Worm (Caenorhabditis elegans) whole organism, L4 larva: Measurements from ENCODE around the gene T11F8.5.

ENCODE experiments used
- D1046.2 ChIP-seq: fragments of 200-800 bp; sonication (Bioruptor generic); IDR thresholded peaks from 2 replicates; pipeline ENCODE4 v1.3.6; 2022; ENCODE audit warnings: missing genetic modification characterization, missing compliant biosample characterization
- F10B5.3 ChIP-seq: sonication (generic microtip); optimal IDR thresholded peaks from 2 replicates; lab custom pipeline; 2016; ENCODE audit warnings: mild to moderate bottlenecking, missing genetic modification characterization, missing compliant biosample characterization
- Y105C5A.15 ChIP-seq: fragments of 200-800 bp; sonication (Bioruptor generic); IDR thresholded peaks from 2 replicates; pipeline ENCODE4 v1.3.6; 2022; ENCODE audit warnings: missing genetic modification characterization, missing compliant biosample characterization
- aly-2 ChIP-seq: sonication (generic microtip); optimal IDR thresholded peaks from 2 replicates; lab custom pipeline; 2018; ENCODE audit warnings: missing biosample characterization, missing genetic modification characterization
- ama-1 ChIP-seq: fragments of 150-350 bp; optimal IDR thresholded peaks from 2 replicates; lab custom pipeline; 2014; ENCODE audit warnings: inconsistent platforms, mixed read lengths
- ceh-20 ChIP-seq: fragments of 200-800 bp; sonication (Bioruptor generic); IDR thresholded peaks from 2 replicates; pipeline ENCODE4 v1.3.6; 2022; ENCODE audit warnings: missing genetic modification reagents, missing genetic modification characterization, missing compliant biosample characterization
- ceh-32 ChIP-seq: sonication (generic microtip); optimal IDR thresholded peaks from 2 replicates; lab custom pipeline; 2016; ENCODE audit warnings: mild to moderate bottlenecking, missing genetic modification characterization, missing compliant biosample characterization; ENCODE audit not compliant: poor library complexity
- ceh-62 ChIP-seq: sonication (generic microtip); optimal IDR thresholded peaks from 2 replicates; lab custom pipeline; 2017; ENCODE audit warnings: missing biosample characterization, missing genetic modification characterization
- ceh-82 ChIP-seq: sonication (generic microtip); optimal IDR thresholded peaks from 2 replicates; lab custom pipeline; 2017; ENCODE audit warnings: missing biosample characterization, missing genetic modification characterization
- daf-16 ChIP-seq, 3 experiments: sonication (generic microtip); optimal IDR thresholded peaks; 2 replicates each; lab custom pipeline; 2016 to 2017; ENCODE audit warnings: missing genetic modification characterization in 3 of 3, missing genetic modification reagents in 3 of 3, mild to moderate bottlenecking in 2 of 3, missing compliant biosample characterization in 2 of 3, missing biosample characterization in 1 of 3, moderate library complexity in 1 of 3
- dmd-9 ChIP-seq: fragments of 200-800 bp; sonication (Bioruptor generic); IDR thresholded peaks from 2 replicates; pipeline ENCODE4 v1.3.6; 2022; ENCODE audit warnings: missing genetic modification reagents, missing genetic modification characterization, missing compliant biosample characterization
- duxl-1 ChIP-seq: sonication (generic microtip); optimal IDR thresholded peaks from 2 replicates; lab custom pipeline; 2016; ENCODE audit warnings: mild to moderate bottlenecking, missing genetic modification characterization, moderate library complexity, missing compliant biosample characterization; ENCODE audit not compliant: poor library complexity
- fkh-10 ChIP-seq: fragments of 150-350 bp; optimal IDR thresholded peaks from 2 replicates; lab custom pipeline; 2014; ENCODE audit warnings: missing biosample characterization, missing genetic modification reagents, missing genetic modification characterization
- gei-8 ChIP-seq: fragments of 200-800 bp; sonication (Bioruptor generic); optimal IDR thresholded peaks from 2 replicates; lab custom pipeline; 2018; ENCODE audit warnings: mild to moderate bottlenecking, missing genetic modification characterization, missing compliant biosample characterization
- hif-1 ChIP-seq, 2 experiments: sonication (generic microtip); optimal IDR thresholded peaks; 2 replicates each; lab custom pipeline; 2016 to 2017; ENCODE audit warnings: missing compliant biosample characterization in 2 of 2, missing genetic modification characterization in 2 of 2, missing genetic modification reagents in 2 of 2, missing genotype in 2 of 2, mild to moderate bottlenecking in 1 of 2
- hmg-1.1 ChIP-seq: fragments of 200-800 bp; sonication (Bioruptor generic); IDR thresholded peaks from 2 replicates; pipeline ENCODE4 v1.3.6; 2022; ENCODE audit warnings: missing genetic modification reagents, missing genetic modification characterization, missing compliant biosample characterization
- lim-7 ChIP-seq: fragments of 200-800 bp; sonication (Bioruptor generic); IDR thresholded peaks from 2 replicates; pipeline ENCODE4 v1.3.6; 2022; ENCODE audit warnings: missing genetic modification characterization, missing compliant biosample characterization
- lin-15B ChIP-seq: fragments of 150-350 bp; sonication (generic microtip); optimal IDR thresholded peaks from 3 replicates; lab custom pipeline; 2014; ENCODE audit warnings: missing biosample characterization, missing genetic modification characterization
- lin-29 ChIP-seq: fragments of 200-800 bp; sonication (Bioruptor generic); IDR thresholded peaks from 2 replicates; pipeline ENCODE4 v1.3.6; 2022; ENCODE audit warnings: missing genetic modification reagents, missing genetic modification characterization, missing compliant biosample characterization
- lsy-2 ChIP-seq, 2 experiments: fragments of 150-350 bp in 1 of 2; sonication (generic microtip) in 1 of 2; optimal IDR thresholded peaks; 2 replicates each; lab custom pipeline; 2014 to 2017; ENCODE audit warnings: missing biosample characterization in 2 of 2, missing genetic modification characterization in 2 of 2
- madf-5 ChIP-seq, 2 experiments: fragments of 200-800 bp; sonication (Bioruptor generic); IDR thresholded peaks; 2 replicates each; pipeline ENCODE4 v1.3.6; 2022; ENCODE audit warnings: missing compliant biosample characterization in 2 of 2, missing genetic modification characterization in 2 of 2
- madf-9 ChIP-seq: fragments of 200-800 bp; sonication (Bioruptor generic); conservative IDR thresholded peaks from 2 replicates; pipeline ENCODE4 v1.3.6; 2022; ENCODE audit warnings: missing genetic modification reagents, missing genetic modification characterization, missing compliant biosample characterization
- mdt-29 ChIP-seq: fragments of 200-800 bp; sonication (Bioruptor generic); IDR thresholded peaks from 2 replicates; pipeline ENCODE4 v1.3.6; 2022; ENCODE audit warnings: missing genetic modification reagents, missing genetic modification characterization, missing compliant biosample characterization
- mxl-2 ChIP-seq: fragments of 200-800 bp; sonication (Bioruptor generic); conservative IDR thresholded peaks from 2 replicates; pipeline ENCODE4 v1.3.6; 2022; ENCODE audit warnings: missing genetic modification reagents, missing genetic modification characterization, missing compliant biosample characterization
- nhr-10 ChIP-seq: fragments of 150-350 bp; optimal IDR thresholded peaks from 2 replicates; lab custom pipeline; 2014; ENCODE audit warnings: missing biosample characterization, missing genetic modification characterization
- nhr-102 ChIP-seq: sonication (generic microtip); optimal IDR thresholded peaks from 2 replicates; lab custom pipeline; 2016; ENCODE audit warnings: mild to moderate bottlenecking, missing genetic modification characterization, moderate library complexity, missing compliant biosample characterization
- nhr-25 ChIP-seq: sonication (generic microtip); optimal IDR thresholded peaks from 2 replicates; lab custom pipeline; 2017; ENCODE audit warnings: missing genetic modification characterization, mild to moderate bottlenecking, missing compliant biosample characterization, antibody characterized with exemption, moderate library complexity, borderline replicate concordance; ENCODE audit not compliant: insufficient read depth
- nhr-42 ChIP-seq: fragments of 200-800 bp; sonication (Bioruptor generic); IDR thresholded peaks from 2 replicates; pipeline ENCODE4 v1.3.6; 2022; ENCODE audit warnings: missing genetic modification characterization, missing compliant biosample characterization
- nhr-76 ChIP-seq: fragments of 150-350 bp; optimal IDR thresholded peaks from 2 replicates; lab custom pipeline; 2014; ENCODE audit warnings: missing biosample characterization, missing genetic modification characterization
- pha-4 ChIP-seq, 2 experiments: fragments of 150-350 bp in 1 of 2; fragments of 200-800 bp in 1 of 2; sonication (Bioruptor generic) in 1 of 2; IDR thresholded peaks in 1 of 2; optimal IDR thresholded peaks in 1 of 2; 2 replicates each; pipeline versions ENCODE4 v1.3.6 to Lab custom; 2014 to 2022; ENCODE audit warnings: missing genetic modification characterization in 2 of 2, missing genetic modification reagents in 2 of 2, missing biosample characterization in 1 of 2, missing compliant biosample characterization in 1 of 2
- php-3 ChIP-seq: fragments of 200-800 bp; sonication (Bioruptor generic); IDR thresholded peaks from 2 replicates; pipeline ENCODE4 v1.3.6; 2022; ENCODE audit warnings: missing genetic modification reagents, missing genetic modification characterization, missing compliant biosample characterization
- sdz-12 ChIP-seq: fragments of 200-800 bp; sonication (Bioruptor generic); optimal IDR thresholded peaks from 2 replicates; lab custom pipeline; 2018; ENCODE audit warnings: mild to moderate bottlenecking, missing genetic modification characterization, missing compliant biosample characterization
- set-16 ChIP-seq: fragments of 200-800 bp; sonication (Bioruptor generic); IDR thresholded peaks from 2 replicates; pipeline ENCODE4 v1.3.6; 2022; ENCODE audit warnings: missing genetic modification reagents, missing genetic modification characterization, missing compliant biosample characterization
- snpc-1.2 ChIP-seq: fragments of 200-800 bp; sonication (Bioruptor generic); IDR thresholded peaks from 2 replicates; pipeline ENCODE4 v1.3.6; 2022; ENCODE audit warnings: missing genetic modification reagents, missing genetic modification characterization, missing compliant biosample characterization
- spr-3 ChIP-seq: fragments of 200-800 bp; sonication (Bioruptor generic); optimal IDR thresholded peaks from 2 replicates; lab custom pipeline; 2018; ENCODE audit warnings: mild to moderate bottlenecking, missing genetic modification characterization, missing compliant biosample characterization
- unc-62 ChIP-seq, 3 experiments: fragments of 150-350 bp in 1 of 3; sonication (generic microtip); optimal IDR thresholded peaks in 2 of 3; peaks in 1 of 3; 1 replicate in 1 of 3; 2 replicates in 2 of 3; lab custom pipeline; 2014 to 2017; ENCODE audit warnings: missing biosample characterization in 3 of 3, missing genetic modification characterization in 3 of 3, missing genetic modification reagents in 3 of 3, missing genotype in 1 of 3
- zip-2 ChIP-seq: fragments of 150-350 bp; optimal IDR thresholded peaks from 2 replicates; lab custom pipeline; 2014; ENCODE audit warnings: missing biosample characterization, missing genetic modification characterization

T11F8.5 gene

ce11 chrIV:5493692-5494091 is 10.9 kb downstream of the T11F8.5 start, which contains the start of gene B0273.1 (continued):
- TF ChIP-seq gei-8 = no peak

DNA sequence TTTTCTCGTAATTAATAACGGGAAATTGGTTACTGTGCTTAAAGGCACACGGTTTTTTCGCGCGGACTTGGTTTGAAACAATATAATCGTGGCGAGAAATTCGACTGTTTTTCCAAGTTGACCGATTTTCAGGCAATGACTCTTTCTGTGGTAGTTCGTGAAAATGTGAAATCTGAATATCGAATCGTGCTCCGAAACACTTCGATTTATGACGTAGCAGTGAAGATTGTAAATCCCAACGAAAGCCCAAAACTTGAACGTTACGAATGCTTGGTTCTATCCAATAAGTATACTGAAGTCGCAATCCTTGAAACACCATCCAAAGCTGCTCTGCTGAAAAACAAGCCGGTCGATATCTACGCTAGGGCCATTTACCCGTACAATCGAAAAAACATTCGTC is 11.3 kb downstream of the T11F8.5 start:
- peak in 1 of 2 experiments; percentile 77 for TF ChIP-seq unc-62 (GFP tag; optimal IDR thresholded peaks at IDR 0.05 in 1 of 2; lab: Kevin White, UChicago)
- no peak for TF ChIP-seq unc-62 (tag; optimal IDR thresholded peaks at IDR 0.05; lab: Kevin White, UChicago)
- TF ChIP-seq daf-16 (GFP tag; optimal IDR thresholded peaks at IDR 0.05; lab: Kevin White, UChicago) = no peak
- no peak for TF ChIP-seq daf-16 (tag; optimal IDR thresholded peaks at IDR 0.05; lab: Kevin White, UChicago)
- TF ChIP-seq hmg-1.1 = no peak
- no peak for TF ChIP-seq ceh-20
- no peak for TF ChIP-seq D1046.2 (GFP tag; lab: Robert Waterston, UW)
- no peak for TF ChIP-seq nhr-25 (tag; lab: Kevin White, UChicago)

ce11 chrIV:5501414-5501813 is 18.6 kb downstream of the T11F8.5 start:
- TF ChIP-seq nhr-10 (tag; lab: Kevin White, UChicago) (no peak), F10B5.3 (tag; lab: Kevin White, UChicago) (no peak), mdt-29 (GFP tag; lab: Robert Waterston, UW) (no peak), ceh-62 (tag; lab: Kevin White, UChicago) (no peak), nhr-76 (tag; lab: Kevin White, UChicago) (no peak), sdz-12 (no peak), lsy-2 (tag; optimal IDR thresholded peaks at IDR 0.05; lab: Kevin White, UChicago) (no peak), set-16 (GFP tag; lab: Robert Waterston, UW) (no peak)

DNA sequence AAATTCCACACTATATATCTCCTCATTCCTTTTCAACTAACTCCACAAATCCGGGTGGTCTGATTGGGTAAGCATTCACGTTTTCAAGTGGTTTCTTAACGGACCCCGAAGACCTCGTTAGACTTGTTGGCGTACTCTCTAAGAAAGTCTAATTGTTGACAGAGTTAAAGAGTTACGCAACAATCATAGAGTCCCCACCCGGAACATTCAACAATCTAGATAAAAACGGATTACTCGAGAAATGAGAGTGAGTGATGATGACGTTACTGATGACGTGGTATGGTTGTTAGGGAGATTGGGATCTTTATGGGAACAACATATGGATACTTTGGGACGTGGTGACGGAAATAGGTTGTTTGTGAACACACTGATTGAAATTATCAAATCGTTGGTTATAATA is 19.8 kb downstream of the T11F8.5 start:
- no peak for TF ChIP-seq lin-15B (tag; lab: Kevin White, UChicago)
- TF ChIP-seq unc-62 (GFP tag; optimal IDR thresholded peaks at IDR 0.05 in 1 of 2; lab: Kevin White, UChicago) = peak in 1 of 2 experiments; percentile 98
- TF ChIP-seq unc-62 (tag; optimal IDR thresholded peaks at IDR 0.05; lab: Kevin White, UChicago) = no peak

ce11 chrIV:5506642-5507041 is 23.8 kb downstream of the T11F8.5 start:
- no peak for TF ChIP-seq set-16 (GFP tag; lab: Robert Waterston, UW)
- TF ChIP-seq madf-5 (GFP tag; IDR thresholded peaks at IDR 0.05; lab: Robert Waterston, UW) = no peak
- no peak for TF ChIP-seq lsy-2 (tag; optimal IDR thresholded peaks at IDR 0.05; lab: Kevin White, UChicago)
- no peak for TF ChIP-seq ceh-32 (tag; lab: Kevin White, UChicago)
- TF ChIP-seq zip-2 (tag; lab: Kevin White, UChicago) = no peak
- no peak for TF ChIP-seq ama-1 (lab: Kevin White, UChicago)
- TF ChIP-seq lin-29 (GFP tag; lab: Robert Waterston, UW) = no peak
- TF ChIP-seq fkh-10 (GFP tag; lab: Kevin White, UChicago) = no peak
- TF ChIP-seq hmg-1.1 = no peak
- no peak for TF ChIP-seq F10B5.3 (tag; lab: Kevin White, UChicago)
- no peak for TF ChIP-seq D1046.2 (GFP tag; lab: Robert Waterston, UW)
- TF ChIP-seq pha-4 (GFP tag; IDR thresholded peaks at IDR 0.05; lab: Robert Waterston, UW) = no peak
- no peak for TF ChIP-seq pha-4 (tag; optimal IDR thresholded peaks at IDR 0.05; lab: Kevin White, UChicago)
- TF ChIP-seq dmd-9 (GFP tag; lab: Robert Waterston, UW) = no peak

ce11 chrIV:5507754-5508153 is 24.9 kb downstream of the T11F8.5 start:
- no peak for TF ChIP-seq hmg-1.1
- no peak for TF ChIP-seq lim-7 (GFP tag; lab: Robert Waterston, UW)
- no peak for TF ChIP-seq snpc-1.2 (GFP tag; lab: Robert Waterston, UW)
- no peak for TF ChIP-seq madf-9 (GFP tag; lab: Robert Waterston, UW)
- no peak for TF ChIP-seq dmd-9 (GFP tag; lab: Robert Waterston, UW)
- no peak for TF ChIP-seq duxl-1 (tag; lab: Kevin White, UChicago)
- TF ChIP-seq Y105C5A.15 = no peak
- TF ChIP-seq aly-2 = no peak
- no peak for TF ChIP-seq mxl-2 (GFP tag; lab: Robert Waterston, UW)
- TF ChIP-seq nhr-42 (GFP tag; lab: Robert Waterston, UW) = no peak
- no peak for TF ChIP-seq nhr-102 (tag; lab: Kevin White, UChicago)
- TF ChIP-seq ceh-82 (tag; lab: Kevin White, UChicago) = no peak
- no peak for TF ChIP-seq php-3 (GFP tag; lab: Robert Waterston, UW)
- no peak for TF ChIP-seq spr-3 (GFP tag; lab: Kevin White, UChicago)
- TF ChIP-seq hif-1 (tag; optimal IDR thresholded peaks at IDR 0.05; lab: Kevin White, UChicago) = no peak
- TF ChIP-seq sdz-12 = no peak
- TF ChIP-seq lsy-2 (tag; optimal IDR thresholded peaks at IDR 0.05; lab: Kevin White, UChicago) = no peak
- no peak for TF ChIP-seq nhr-76 (tag; lab: Kevin White, UChicago)
